Worm (Caenorhabditis elegans): ENCODE results near the gene F09C6.3.

F09C6.3 gene

DNA sequence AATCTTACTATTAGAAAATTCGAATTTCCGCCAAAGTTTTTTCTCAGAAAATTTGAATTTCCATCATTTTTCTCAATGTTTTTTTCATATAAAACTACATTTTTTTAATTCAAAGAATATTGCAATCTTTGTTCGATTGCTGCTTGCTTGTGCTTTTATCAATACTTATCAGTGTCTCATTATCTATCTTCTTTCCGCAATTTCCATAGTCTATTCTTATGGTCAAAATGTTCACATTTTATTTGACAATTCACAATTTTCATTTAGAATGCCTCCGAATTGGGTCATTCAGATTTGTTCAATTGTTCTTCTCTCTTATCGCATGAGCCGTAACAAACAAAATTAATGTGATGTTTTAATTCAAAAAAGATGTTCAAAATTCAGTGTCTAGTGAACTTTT, 31.3 kb upstream of the F09C6.3 start:
- TF ChIP-seq elt-2 (tag; optimal IDR thresholded peaks at IDR 0.05) (peak; percentile 44), pqm-1 (tag; optimal IDR thresholded peaks at IDR 0.05) (peak; percentile 10), ceh-9 (tag; optimal IDR thresholded peaks at IDR 0.05) (no peak)

DNA sequence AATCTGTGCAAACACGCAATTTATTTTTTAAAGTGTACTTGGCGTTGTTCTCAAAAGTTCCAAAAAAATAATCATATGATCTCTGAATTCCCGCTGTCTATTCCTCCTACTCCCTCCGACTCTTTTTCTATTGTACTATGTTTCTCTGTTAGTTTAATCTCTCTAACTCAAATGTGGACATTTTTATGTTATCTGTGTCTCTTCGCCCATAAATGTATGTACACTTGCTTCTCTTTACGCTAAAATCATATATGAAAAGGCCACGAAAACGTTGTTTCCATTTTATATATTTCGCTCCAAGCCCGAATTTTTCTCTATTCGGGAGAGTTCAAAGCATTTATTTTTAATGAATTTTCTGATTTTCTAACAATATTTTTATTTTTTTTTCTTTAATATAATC, 30.9 kb upstream of the F09C6.3 start:
- no peak for TF ChIP-seq ceh-9 (tag; optimal IDR thresholded peaks at IDR 0.05)
- no peak for TF ChIP-seq tbx-2 (tag; optimal IDR thresholded peaks at IDR 0.05)
- TF ChIP-seq pha-4 (tag; optimal IDR thresholded peaks at IDR 0.05), result peak; percentile 61
- peak; percentile 25 for TF ChIP-seq elt-2 (tag; optimal IDR thresholded peaks at IDR 0.05)
- no peak for TF ChIP-seq lsy-12 (tag; optimal IDR thresholded peaks at IDR 0.05)
- TF ChIP-seq pqm-1 (tag; optimal IDR thresholded peaks at IDR 0.05), result peak; percentile 3

DNA sequence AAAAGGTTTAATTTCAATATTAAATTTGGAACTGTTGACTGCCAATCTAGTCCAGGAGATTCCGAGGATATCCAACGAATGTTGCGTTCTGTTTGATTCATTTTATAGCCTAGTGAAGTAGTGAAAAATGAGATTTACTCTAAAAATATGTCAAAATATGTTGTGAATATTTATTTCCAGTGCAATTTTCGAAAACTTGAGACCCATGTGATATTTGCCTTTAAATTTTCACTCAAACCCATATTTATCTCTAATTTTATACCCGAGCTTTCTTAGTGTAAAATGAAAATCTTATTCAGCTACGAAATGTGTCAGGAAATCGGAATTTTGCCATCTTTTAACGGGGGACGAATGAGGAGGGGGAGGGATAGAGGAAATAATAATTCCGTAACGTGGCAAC, 29.9 kb upstream of the F09C6.3 start, which contains the start of gene F09C6.16:
Gene F09C6.16, minus strand, starts transcription at position 101 of the 400 bp plus-strand sequence.
- no peak for TF ChIP-seq unc-62 (GFP tag; optimal IDR thresholded peaks at IDR 0.05)
- no peak for TF ChIP-seq skn-1 (tag; optimal IDR thresholded peaks at IDR 0.05)
- no peak for TF ChIP-seq R02D3.7 (tag; optimal IDR thresholded peaks at IDR 0.05)
- TF ChIP-seq elt-2 (tag; optimal IDR thresholded peaks at IDR 0.05), result no peak
- no peak for TF ChIP-seq ztf-4 (tag; optimal IDR thresholded peaks at IDR 0.05)
- no peak for TF ChIP-seq nhr-67 (tag; optimal IDR thresholded peaks at IDR 0.05)
- TF ChIP-seq sea-2 (GFP tag; optimal IDR thresholded peaks at IDR 0.05), result no peak

DNA sequence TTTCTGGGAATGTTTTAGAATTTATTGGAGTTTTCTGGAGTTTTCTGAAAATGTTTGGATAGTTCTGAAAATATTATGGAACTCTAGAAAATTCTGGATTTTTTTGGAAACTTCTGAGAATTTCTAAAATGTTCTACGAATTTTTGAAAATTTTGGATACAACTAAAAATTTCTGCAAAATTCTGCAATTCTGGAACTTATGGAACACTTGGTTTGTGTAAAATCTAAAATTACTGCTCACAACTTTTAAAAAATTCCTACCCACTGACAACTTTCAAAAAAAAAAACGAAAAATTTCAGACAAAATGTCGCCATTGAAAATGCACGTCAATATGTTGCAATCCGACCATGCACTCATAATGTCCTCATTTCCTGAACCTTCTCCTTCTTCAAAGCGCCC, 24.7 kb upstream of the F09C6.3 start, which contains the start of gene nhr-262:
Gene nhr-262, plus strand, starts transcription at position 301 of the 400 bp plus-strand sequence.
- TF ChIP-seq aly-2 (tag; optimal IDR thresholded peaks at IDR 0.05), result no peak
- no peak for TF ChIP-seq mml-1 (tag; optimal IDR thresholded peaks at IDR 0.05)
- TF ChIP-seq egl-27 (tag; optimal IDR thresholded peaks at IDR 0.05), result no peak
- TF ChIP-seq ceh-28 (tag; optimal IDR thresholded peaks at IDR 0.05), result no peak
- no peak for TF ChIP-seq elt-3 (tag; optimal IDR thresholded peaks at IDR 0.05)
- TF ChIP-seq ama-1 (optimal IDR thresholded peaks at IDR 0.05), result no peak

DNA sequence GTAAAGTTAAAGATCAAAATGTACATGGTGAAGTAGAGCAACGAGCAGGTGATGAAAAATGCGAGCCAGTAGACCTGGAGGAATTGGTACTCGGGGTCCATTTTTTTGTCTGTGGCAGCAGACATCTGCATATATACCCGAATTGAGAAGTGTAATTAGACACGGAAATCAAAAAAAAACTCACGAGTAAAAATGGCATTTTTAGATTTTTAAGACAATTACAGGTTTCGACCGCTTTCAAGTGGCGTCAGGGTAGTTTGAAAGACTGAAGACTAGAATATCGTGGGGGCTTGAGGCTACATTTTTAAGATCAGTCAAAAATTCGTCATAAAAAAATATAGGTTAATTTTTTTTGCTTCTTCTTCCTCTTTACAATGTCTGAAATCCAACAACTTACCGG, 22.8 kb upstream of the F09C6.3 start, which contains the start of gene srd-68:
Gene srd-68, minus strand, starts transcription at position 101 of the 400 bp plus-strand sequence.
- no peak for TF ChIP-seq ceh-9 (tag; optimal IDR thresholded peaks at IDR 0.05)
- TF ChIP-seq nhr-43 (tag; optimal IDR thresholded peaks at IDR 0.05; ENCODE audit: poor library complexity, severe bottlenecking), result no peak
- no peak for TF ChIP-seq ceh-82 (tag; optimal IDR thresholded peaks at IDR 0.05)
- no peak for TF ChIP-seq sea-2 (GFP tag; optimal IDR thresholded peaks at IDR 0.05)
- no peak for TF ChIP-seq ZK546.5 (tag; optimal IDR thresholded peaks at IDR 0.05)
- TF ChIP-seq elt-1 (tag; optimal IDR thresholded peaks at IDR 0.05), result no peak
- no peak for TF ChIP-seq daf-12 (tag; optimal IDR thresholded peaks at IDR 0.05)
- TF ChIP-seq egl-27 (tag; optimal IDR thresholded peaks at IDR 0.05), result no peak
- no peak for TF ChIP-seq nfya-1 (tag; optimal IDR thresholded peaks at IDR 0.05; ENCODE audit: insufficient read depth)

DNA sequence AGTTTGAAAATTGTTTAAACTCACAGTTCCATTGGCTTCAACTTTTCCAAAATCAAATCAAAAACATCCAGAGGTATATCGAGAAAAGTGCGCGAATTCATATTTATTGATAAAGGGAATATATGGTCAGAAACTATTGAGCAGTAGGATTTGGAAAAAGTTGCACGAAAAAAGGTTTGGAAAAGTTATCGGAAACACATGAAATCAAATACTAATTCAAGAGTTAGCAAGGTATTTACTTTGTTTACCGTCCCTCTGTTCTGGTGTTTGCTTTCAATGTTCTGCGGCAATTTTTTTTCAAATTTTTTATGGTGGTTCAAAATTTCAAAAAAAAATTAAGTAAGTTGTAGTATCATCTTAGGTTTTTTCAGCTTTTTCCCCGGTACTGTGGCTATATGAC, 19.4 kb upstream of the F09C6.3 start, which contains the start of gene fbxa-45:
Gene fbxa-45, minus strand, starts transcription at position 101 of the 400 bp plus-strand sequence.
- no peak for TF ChIP-seq R02D3.7 (tag; optimal IDR thresholded peaks at IDR 0.05)
- no peak for TF ChIP-seq ztf-11 (tag; optimal IDR thresholded peaks at IDR 0.05)
- TF ChIP-seq snpc-4 (tag; optimal IDR thresholded peaks at IDR 0.05), result no peak
- no peak for TF ChIP-seq nhr-237 (tag; optimal IDR thresholded peaks at IDR 0.05)
- TF ChIP-seq unc-39 (tag; optimal IDR thresholded peaks at IDR 0.05), result no peak

DNA sequence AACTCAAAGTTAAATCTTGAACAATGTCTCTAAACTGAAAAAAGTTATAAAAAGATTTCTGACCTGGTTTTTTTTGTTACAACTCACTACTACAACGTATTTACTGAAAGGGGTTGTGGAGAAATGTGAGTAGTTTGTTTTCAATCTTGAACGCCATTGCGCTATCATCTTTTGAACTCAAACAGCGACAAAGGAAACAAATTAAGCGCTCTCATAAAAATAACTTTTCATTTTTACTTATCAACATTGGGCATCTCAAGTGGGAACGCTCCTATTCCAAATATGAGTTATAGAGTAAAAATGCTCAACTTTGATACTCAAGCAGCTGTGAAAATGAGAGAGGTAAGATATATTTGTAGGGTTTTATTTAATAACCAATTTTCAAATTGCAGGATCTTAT, 13.5 kb upstream of the F09C6.3 start, which contains the start of gene F09C6.15:
Gene F09C6.15, plus strand, starts transcription at position 301 of the 400 bp plus-strand sequence.
- TF ChIP-seq zag-1 (tag; optimal IDR thresholded peaks at IDR 0.05) (no peak), egl-27 (tag; optimal IDR thresholded peaks at IDR 0.05) (no peak), jun-1 (tag; optimal IDR thresholded peaks at IDR 0.05) (no peak), nfya-1 (tag; optimal IDR thresholded peaks at IDR 0.05; ENCODE audit: insufficient read depth) (no peak), elt-1 (tag; optimal IDR thresholded peaks at IDR 0.05) (no peak), ztf-11 (tag; optimal IDR thresholded peaks at IDR 0.05) (no peak), daf-12 (tag; optimal IDR thresholded peaks at IDR 0.05) (no peak), fkh-10 (GFP tag; optimal IDR thresholded peaks at IDR 0.05) (no peak), eor-1 (tag; optimal IDR thresholded peaks at IDR 0.05) (no peak), ceh-16 (tag; optimal IDR thresholded peaks at IDR 0.05) (no peak), nhr-28 (tag; optimal IDR thresholded peaks at IDR 0.05) (no peak), fkh-2 (tag; optimal IDR thresholded peaks at IDR 0.05) (no peak), ama-1 (optimal IDR thresholded peaks at IDR 0.05) (no peak), ceh-9 (tag; optimal IDR thresholded peaks at IDR 0.05) (no peak), mdl-1 (tag; optimal IDR thresholded peaks at IDR 0.05) (no peak), nhr-11 (tag; optimal IDR thresholded peaks at IDR 0.05) (no peak)

Data from whole organism, L3 larva.